Worm (Caenorhabditis elegans) whole organism, L3 larva: ENCODE measurements around the gene K11D9.3.

Experiments used
- lsy-12 ChIP-seq: sonication (generic microtip); optimal IDR thresholded peaks from 2 replicates; lab custom pipeline; 2016; ENCODE audit warnings: mild to moderate bottlenecking, missing genetic modification characterization, missing compliant biosample characterization
- skn-1 ChIP-seq: fragments of 150-350 bp; optimal IDR thresholded peaks from 2 replicates; lab custom pipeline; 2014; ENCODE audit warnings: missing biosample characterization, missing genetic modification characterization

DNA sequence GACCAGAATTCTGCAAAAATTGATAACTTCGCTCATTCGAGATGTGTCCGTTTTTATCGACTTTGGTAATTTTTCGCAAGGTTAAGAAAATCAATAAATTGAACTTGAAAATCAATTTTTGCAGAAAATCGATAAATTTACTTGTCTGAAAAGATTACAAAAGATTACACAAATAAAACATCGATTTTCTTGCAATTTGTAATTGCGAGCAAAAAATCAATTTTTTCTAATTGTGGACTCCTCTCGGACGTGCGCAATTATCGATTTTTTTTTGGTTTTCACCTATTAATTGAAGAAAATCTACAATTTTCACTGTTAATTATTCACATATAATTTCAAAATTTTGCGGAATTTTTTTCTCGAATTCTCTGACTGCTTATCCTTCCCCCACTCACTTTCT, 10.8 kb downstream of the K11D9.3 start:
- TF ChIP-seq lsy-12 (tag; lab: Kevin White, UChicago) (no peak), skn-1 (tag; lab: Kevin White, UChicago) (no peak)
